Fruit fly (Drosophila melanogaster): ENCODE measurements around the gene Polr1H.

- no peak for TF ChIP-seq ttk (optimal IDR thresholded peaks at IDR 0.05)
- TF ChIP-seq h (optimal IDR thresholded peaks at IDR 0.05): no peak
Measured at dm6 chr3R:21782295-21782922, 4.8 kb upstream of the Polr1H start, which contains the start of gene tsl.
